Worm (Caenorhabditis elegans): Measurements from ENCODE around the gene sru-15.

DNA sequence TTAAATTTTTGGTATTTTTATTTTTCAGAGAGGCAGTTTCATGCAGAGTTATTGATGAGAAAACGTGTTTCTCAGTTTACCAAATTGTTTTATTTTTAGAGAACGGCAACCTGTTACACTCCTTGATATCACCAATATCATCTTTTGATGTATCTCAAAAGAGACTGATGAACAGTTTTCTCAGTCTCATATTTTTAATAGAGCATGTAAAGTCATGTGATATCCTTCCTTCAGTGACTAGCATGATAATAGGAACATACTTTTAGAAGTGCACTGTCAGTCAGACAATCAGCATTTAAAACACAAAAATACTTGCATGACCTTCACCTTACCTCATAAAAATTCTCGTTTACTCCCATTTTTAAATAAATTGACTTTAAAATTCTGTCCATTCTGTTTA, 46.5 kb downstream of the sru-15 start, which contains the start of gene F11E6.11:
- TF ChIP-seq cog-1 (tag; optimal IDR thresholded peaks at IDR 0.05), result no peak
- TF ChIP-seq flt-1 (GFP tag; IDR thresholded peaks at IDR 0.05), result no peak
- TF ChIP-seq ztf-23 (GFP tag; IDR thresholded peaks at IDR 0.05), result no peak
- TF ChIP-seq tab-1 (GFP tag; IDR thresholded peaks at IDR 0.05), result no peak
- no peak for TF ChIP-seq T22C8.4 (GFP tag; IDR thresholded peaks at IDR 0.05)
- TF ChIP-seq med-1 (GFP tag; optimal IDR thresholded peaks at IDR 0.05; ENCODE audit: insufficient read depth), result no peak
- TF ChIP-seq klf-2 (GFP tag; conservative IDR thresholded peaks at IDR 0.05), result no peak
- TF ChIP-seq ref-1 (GFP tag; conservative IDR thresholded peaks at IDR 0.05), result no peak

Measured in whole organism, midembryonic.